Fruit fly (Drosophila melanogaster): ENCODE data around the gene CG33158.

The CG33158 gene

DNA sequence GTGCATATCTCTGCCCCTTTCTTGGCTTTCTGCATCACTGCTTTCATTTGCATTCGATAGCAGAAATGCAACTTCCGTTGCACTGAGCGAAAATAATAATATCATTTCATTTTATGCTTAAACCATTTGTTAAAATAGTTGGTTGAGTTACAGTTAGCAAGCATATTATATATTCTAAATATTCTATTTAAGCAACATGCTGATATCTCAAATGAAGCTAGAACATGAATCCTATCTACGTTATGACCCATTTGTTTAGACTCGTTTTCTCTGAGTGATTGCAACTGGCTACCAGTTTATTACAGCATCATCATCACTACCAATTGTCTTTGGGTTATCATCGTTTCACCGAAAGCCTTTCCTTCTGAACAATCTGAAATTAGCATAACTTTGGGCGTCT lies 23.2 kb downstream of the CG33158 start:
- TF ChIP-seq Myc (optimal IDR thresholded peaks at IDR 0.05) (no peak), psq (GFP tag; optimal IDR thresholded peaks at IDR 0.05) (no peak), HLH106 (tag; optimal IDR thresholded peaks at IDR 0.05) (no peak), h (GFP tag; optimal IDR thresholded peaks at IDR 0.05) (no peak), Vsx2 (GFP tag; optimal IDR thresholded peaks at IDR 0.05; ENCODE audit: partially characterized antibody) (no peak), Hr83 (GFP tag; optimal IDR thresholded peaks at IDR 0.05; ENCODE audit: poor library complexity, severe bottlenecking) (no peak), tai (GFP tag; optimal IDR thresholded peaks at IDR 0.05) (no peak), brk (GFP tag; optimal IDR thresholded peaks at IDR 0.05) (no peak), pan (optimal IDR thresholded peaks at IDR 0.05) (no peak), foxo (GFP tag; optimal IDR thresholded peaks at IDR 0.05) (no peak), Rel (GFP tag; optimal IDR thresholded peaks at IDR 0.05) (no peak), Rel (tag; optimal IDR thresholded peaks at IDR 0.05) (no peak), woc (GFP tag; optimal IDR thresholded peaks at IDR 0.05) (no peak), sv (GFP tag; optimal IDR thresholded peaks at IDR 0.05) (no peak), CG9705 (GFP tag; optimal IDR thresholded peaks at IDR 0.05) (no peak), Mio (GFP tag; optimal IDR thresholded peaks at IDR 0.05) (no peak), rgr (GFP tag; optimal IDR thresholded peaks at IDR 0.05) (no peak), Jra (GFP tag; optimal IDR thresholded peaks at IDR 0.05) (no peak)

DNA sequence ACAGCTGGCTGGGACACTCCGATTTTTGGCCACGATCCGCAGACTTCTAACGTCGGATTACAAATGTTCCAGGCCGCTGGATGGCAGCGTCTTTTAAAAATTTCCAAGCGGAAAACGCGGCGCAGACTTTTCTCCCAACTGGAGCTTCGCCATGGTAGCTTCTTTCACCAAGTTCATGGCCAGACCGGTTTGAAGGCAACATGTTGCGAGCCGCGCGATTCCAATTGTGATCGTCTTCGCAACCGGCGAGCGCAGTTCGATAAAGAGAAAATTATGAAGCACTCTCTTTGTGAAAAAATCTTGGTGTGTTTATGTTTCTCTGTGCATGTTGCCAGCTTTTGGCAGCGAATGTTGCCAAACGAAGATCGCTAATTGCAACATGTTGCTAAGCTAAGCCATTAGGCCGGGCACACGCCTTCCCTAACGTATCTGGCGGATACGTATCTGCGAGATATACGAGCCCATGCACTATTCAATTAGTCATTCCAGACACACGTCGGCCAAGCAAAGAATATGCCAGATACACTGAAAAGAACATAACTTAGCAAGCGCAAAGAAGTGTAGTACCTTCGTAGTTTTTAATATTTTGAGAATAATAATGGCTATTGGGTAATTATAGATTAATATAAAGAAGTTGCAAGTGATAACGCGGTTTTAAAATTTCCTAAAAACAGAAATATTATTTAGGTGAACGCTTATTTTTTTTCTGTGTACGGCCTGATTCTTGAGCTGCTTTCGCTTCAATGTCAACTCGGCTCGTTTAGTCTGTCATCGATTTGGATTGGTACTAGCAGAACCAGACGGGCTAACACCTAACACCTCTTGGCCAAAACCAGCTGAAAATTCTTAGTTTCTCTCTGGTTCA lies 32.7 kb downstream of the CG33158 start, which contains the start of gene dsx-c73A:
Gene dsx-c73A (minus strand): TSS at position 72 of the 865 bp plus-strand sequence.
- TF ChIP-seq sv (GFP tag; optimal IDR thresholded peaks at IDR 0.05) (peak; percentile 10), Dif (GFP tag; optimal IDR thresholded peaks at IDR 0.05; ENCODE audit: partially characterized antibody) (peak; percentile 4), sage (GFP tag; optimal IDR thresholded peaks at IDR 0.05) (no peak), Rel (GFP tag; optimal IDR thresholded peaks at IDR 0.05) (no peak), Rel (tag; optimal IDR thresholded peaks at IDR 0.05) (no peak), Hnf4 (GFP tag; optimal IDR thresholded peaks at IDR 0.05) (no peak), GATAd (GFP tag; optimal IDR thresholded peaks at IDR 0.05) (no peak)

DNA sequence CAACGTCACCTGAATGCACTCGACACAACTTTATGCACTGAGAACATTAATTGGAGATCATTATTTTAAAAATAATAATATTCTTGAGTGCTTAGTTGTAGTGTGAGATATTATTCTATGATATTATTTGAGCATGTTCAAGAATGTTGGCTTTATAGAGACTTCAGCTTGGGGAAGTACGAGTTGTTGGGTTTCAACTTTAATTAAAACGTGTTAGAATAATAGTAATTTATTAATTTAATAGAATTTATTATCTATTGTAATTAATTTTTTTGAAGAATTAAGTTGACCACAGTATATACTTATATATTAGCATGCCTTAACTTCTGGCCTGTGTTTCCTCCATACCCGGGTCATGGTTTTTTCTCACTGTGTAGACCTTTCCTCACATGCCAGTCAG lies 44.4 kb downstream of the CG33158 start:
- TF ChIP-seq Dfd (GFP tag; optimal IDR thresholded peaks at IDR 0.05) = no peak
- no peak for TF ChIP-seq Jra (GFP tag; optimal IDR thresholded peaks at IDR 0.05)
- TF ChIP-seq dl (GFP tag; optimal IDR thresholded peaks at IDR 0.05; ENCODE audit: insufficient read depth in 1 of 2, partially characterized antibody in 2 of 2) = no peak
- no peak for TF ChIP-seq sage (GFP tag; optimal IDR thresholded peaks at IDR 0.05)
- TF ChIP-seq Vsx2 (GFP tag; optimal IDR thresholded peaks at IDR 0.05; ENCODE audit: partially characterized antibody) = no peak
- no peak for TF ChIP-seq lola (GFP tag; optimal IDR thresholded peaks at IDR 0.05)
- no peak for TF ChIP-seq woc (GFP tag; optimal IDR thresholded peaks at IDR 0.05)
- no peak for TF ChIP-seq dsf (GFP tag; optimal IDR thresholded peaks at IDR 0.05; ENCODE audit: borderline replicate concordance)

DNA sequence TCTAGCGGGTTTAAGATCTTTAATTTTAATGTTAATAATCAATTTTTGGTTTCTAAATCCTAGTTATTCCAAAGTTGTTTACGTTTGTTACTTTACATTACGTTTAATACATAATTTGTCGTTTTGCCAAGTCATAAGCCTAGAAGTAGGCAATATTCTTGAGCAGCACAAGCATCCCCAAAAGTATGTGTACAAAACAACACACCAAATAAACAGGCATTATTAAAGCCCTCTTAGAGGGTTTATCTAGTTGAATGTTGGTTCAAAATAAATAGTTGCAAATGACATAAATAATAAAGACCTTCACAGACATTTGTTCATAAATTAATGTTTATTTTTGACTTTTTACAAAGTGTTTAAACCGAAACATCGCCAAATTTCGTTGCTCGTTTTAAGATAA lies 50.7 kb downstream of the CG33158 start:
- TF ChIP-seq Myc (optimal IDR thresholded peaks at IDR 0.05) (peak; percentile 84), HLH106 (tag; optimal IDR thresholded peaks at IDR 0.05) (no peak), Vsx2 (GFP tag; optimal IDR thresholded peaks at IDR 0.05; ENCODE audit: partially characterized antibody) (peak; percentile 71), rgr (GFP tag; optimal IDR thresholded peaks at IDR 0.05) (no peak), pan (optimal IDR thresholded peaks at IDR 0.05) (no peak), dsf (GFP tag; optimal IDR thresholded peaks at IDR 0.05; ENCODE audit: borderline replicate concordance) (no peak), tai (GFP tag; optimal IDR thresholded peaks at IDR 0.05) (no peak), foxo (GFP tag; optimal IDR thresholded peaks at IDR 0.05) (no peak), sv (GFP tag; optimal IDR thresholded peaks at IDR 0.05) (no peak), jim (GFP tag; optimal IDR thresholded peaks at IDR 0.05) (no peak), brk (GFP tag; optimal IDR thresholded peaks at IDR 0.05) (no peak), N (GFP tag; optimal IDR thresholded peaks at IDR 0.05) (peak; percentile 91)

DNA sequence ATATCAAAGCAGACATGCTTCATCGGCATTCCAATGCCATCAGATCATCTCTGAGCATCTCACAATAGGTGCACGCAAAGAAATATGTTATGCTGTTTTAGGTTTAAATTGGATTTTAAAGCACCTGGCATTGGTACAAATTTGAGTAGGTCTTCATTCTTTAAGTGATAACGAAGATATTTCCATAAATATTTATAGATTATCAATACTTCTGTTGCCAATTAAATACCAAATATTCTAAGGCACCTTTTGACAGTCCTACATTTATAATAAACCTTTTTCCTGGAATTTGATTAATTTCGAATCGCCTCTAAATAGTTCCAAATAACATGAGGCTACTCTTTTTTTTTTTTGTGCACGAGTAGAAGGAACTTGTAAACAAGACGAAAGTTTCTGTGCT lies 54.7 kb downstream of the CG33158 start:
- TF ChIP-seq fru (GFP tag; optimal IDR thresholded peaks at IDR 0.05) (no peak), foxo (GFP tag; optimal IDR thresholded peaks at IDR 0.05) (peak in 1 of 2 experiments; percentile 13), OdsH (GFP tag; optimal IDR thresholded peaks at IDR 0.05) (peak; percentile 17)
